Worm (Caenorhabditis elegans) whole organism, L4 larva: ENCODE data around the gene ttx-3.
A peak's percentile ranks its signal among the peaks of the same experiment; 100 is the strongest.

Source experiments
- F10B5.3 ChIP-seq: sonication (generic microtip); optimal IDR thresholded peaks from 2 replicates; lab custom pipeline; 2016; ENCODE audit warnings: mild to moderate bottlenecking, missing genetic modification characterization, missing compliant biosample characterization
- T20F7.1 ChIP-seq: fragments of 200-800 bp; sonication (Bioruptor generic); optimal IDR thresholded peaks from 2 replicates; lab custom pipeline; 2018; ENCODE audit warnings: mild to moderate bottlenecking, missing genetic modification characterization, missing compliant biosample characterization
- Y105C5A.15 ChIP-seq: fragments of 200-800 bp; sonication (Bioruptor generic); IDR thresholded peaks from 2 replicates; pipeline ENCODE4 v1.3.6; 2022; ENCODE audit warnings: missing genetic modification characterization, missing compliant biosample characterization
- Y5F2A.4 ChIP-seq: fragments of 200-800 bp; sonication (Bioruptor generic); optimal IDR thresholded peaks from 2 replicates; lab custom pipeline; 2018; ENCODE audit warnings: mild to moderate bottlenecking, missing genetic modification characterization, missing compliant biosample characterization
- Y75B8A.6 ChIP-seq: fragments of 200-800 bp; sonication (Bioruptor generic); IDR thresholded peaks from 2 replicates; pipeline ENCODE4 v1.3.6; 2022; ENCODE audit warnings: missing genetic modification reagents, missing genetic modification characterization, missing compliant biosample characterization
- aly-2 ChIP-seq: sonication (generic microtip); optimal IDR thresholded peaks from 2 replicates; lab custom pipeline; 2018; ENCODE audit warnings: missing biosample characterization, missing genetic modification characterization
- attf-4 ChIP-seq: sonication (generic microtip); optimal IDR thresholded peaks from 3 replicates; lab custom pipeline; 2017; ENCODE audit warnings: missing biosample characterization, missing genetic modification characterization
- ceh-20 ChIP-seq: fragments of 200-800 bp; sonication (Bioruptor generic); IDR thresholded peaks from 2 replicates; pipeline ENCODE4 v1.3.6; 2022; ENCODE audit warnings: missing genetic modification reagents, missing genetic modification characterization, missing compliant biosample characterization
- ceh-62 ChIP-seq: sonication (generic microtip); optimal IDR thresholded peaks from 2 replicates; lab custom pipeline; 2017; ENCODE audit warnings: missing biosample characterization, missing genetic modification characterization
- cey-2 ChIP-seq: sonication (generic microtip); optimal IDR thresholded peaks from 3 replicates; lab custom pipeline; 2017; ENCODE audit warnings: missing genetic modification characterization, mild to moderate bottlenecking, missing compliant biosample characterization, antibody characterized with exemption, borderline replicate concordance; ENCODE audit not compliant: insufficient read depth
- daf-12 ChIP-seq: fragments of 150-350 bp; optimal IDR thresholded peaks from 2 replicates; lab custom pipeline; 2014; ENCODE audit warnings: missing biosample characterization, missing genetic modification reagents, missing genetic modification characterization
- daf-16 ChIP-seq, 3 experiments: sonication (generic microtip); optimal IDR thresholded peaks; 2 replicates each; lab custom pipeline; 2016 to 2017; ENCODE audit warnings: missing genetic modification characterization in 3 of 3, missing genetic modification reagents in 3 of 3, mild to moderate bottlenecking in 2 of 3, missing compliant biosample characterization in 2 of 3, missing biosample characterization in 1 of 3, moderate library complexity in 1 of 3
- dmd-6 ChIP-seq: fragments of 200-800 bp; sonication (Bioruptor generic); IDR thresholded peaks from 2 replicates; pipeline ENCODE4 v1.3.6; 2022; ENCODE audit warnings: missing genetic modification reagents, missing genetic modification characterization, missing compliant biosample characterization
- egl-43 ChIP-seq: fragments of 200-800 bp; sonication (Bioruptor generic); IDR thresholded peaks from 2 replicates; pipeline ENCODE4 v1.3.6; 2022; ENCODE audit warnings: missing genetic modification reagents, missing genetic modification characterization, missing compliant biosample characterization
- gei-8 ChIP-seq: fragments of 200-800 bp; sonication (Bioruptor generic); optimal IDR thresholded peaks from 2 replicates; lab custom pipeline; 2018; ENCODE audit warnings: mild to moderate bottlenecking, missing genetic modification characterization, missing compliant biosample characterization
- hmg-1.1 ChIP-seq: fragments of 200-800 bp; sonication (Bioruptor generic); IDR thresholded peaks from 2 replicates; pipeline ENCODE4 v1.3.6; 2022; ENCODE audit warnings: missing genetic modification reagents, missing genetic modification characterization, missing compliant biosample characterization
- lin-1 ChIP-seq: fragments of 200-800 bp; sonication (Bioruptor generic); IDR thresholded peaks from 2 replicates; pipeline ENCODE4 v1.3.6; 2022; ENCODE audit warnings: missing genetic modification reagents, missing genetic modification characterization, missing compliant biosample characterization
- lin-13 ChIP-seq: fragments of 150-350 bp; optimal IDR thresholded peaks from 2 replicates; lab custom pipeline; 2014; ENCODE audit warnings: missing biosample characterization, missing genetic modification reagents, missing genetic modification characterization
- lin-15B ChIP-seq: fragments of 150-350 bp; sonication (generic microtip); optimal IDR thresholded peaks from 3 replicates; lab custom pipeline; 2014; ENCODE audit warnings: missing biosample characterization, missing genetic modification characterization
- lin-29 ChIP-seq: fragments of 200-800 bp; sonication (Bioruptor generic); IDR thresholded peaks from 2 replicates; pipeline ENCODE4 v1.3.6; 2022; ENCODE audit warnings: missing genetic modification reagents, missing genetic modification characterization, missing compliant biosample characterization
- lin-38 ChIP-seq: fragments of 200-800 bp; sonication (Bioruptor generic); IDR thresholded peaks from 2 replicates; pipeline ENCODE4 v1.3.6; 2022; ENCODE audit warnings: missing genetic modification reagents, missing genetic modification characterization, missing compliant biosample characterization
- lin-39 ChIP-seq: fragments of 150-350 bp; optimal IDR thresholded peaks from 2 replicates; lab custom pipeline; 2014; ENCODE audit warnings: missing biosample characterization, missing genetic modification reagents, missing genetic modification characterization
- mdl-1 ChIP-seq, 2 experiments: fragments of 150-350 bp in 1 of 2; sonication (generic microtip) in 1 of 2; optimal IDR thresholded peaks; 2 replicates each; lab custom pipeline; 2014 to 2017; ENCODE audit warnings: missing biosample characterization in 2 of 2, missing genetic modification characterization in 2 of 2
- mep-1 ChIP-seq: fragments of 150-350 bp; sonication (generic microtip); optimal IDR thresholded peaks from 3 replicates; lab custom pipeline; 2014; ENCODE audit warnings: missing biosample characterization, missing genetic modification characterization
- mes-2 ChIP-seq: sonication (generic microtip); optimal IDR thresholded peaks from 2 replicates; lab custom pipeline; 2016; ENCODE audit warnings: missing genotype, mild to moderate bottlenecking, missing genetic modification characterization, missing compliant biosample characterization; ENCODE audit not compliant: poor library complexity, severe bottlenecking
- mxl-3 ChIP-seq: fragments of 200-800 bp; sonication (Bioruptor generic); optimal IDR thresholded peaks from 2 replicates; lab custom pipeline; 2018; ENCODE audit warnings: mild to moderate bottlenecking, missing genetic modification characterization, missing compliant biosample characterization
- nhr-111 ChIP-seq: fragments of 200-800 bp; sonication (Bioruptor generic); optimal IDR thresholded peaks from 2 replicates; lab custom pipeline; 2018; ENCODE audit warnings: mild to moderate bottlenecking, missing genetic modification characterization, missing compliant biosample characterization
- nhr-237 ChIP-seq: sonication (generic microtip); optimal IDR thresholded peaks from 2 replicates; lab custom pipeline; 2017; ENCODE audit warnings: missing biosample characterization, missing genetic modification characterization
- nhr-28 ChIP-seq: fragments of 150-350 bp; optimal IDR thresholded peaks from 2 replicates; lab custom pipeline; 2014; ENCODE audit warnings: missing biosample characterization, missing genetic modification characterization
- nhr-48 ChIP-seq: sonication (generic microtip); optimal IDR thresholded peaks from 2 replicates; lab custom pipeline; 2016; ENCODE audit warnings: mild to moderate bottlenecking, missing genetic modification characterization, missing compliant biosample characterization
- nhr-6 ChIP-seq: fragments of 150-350 bp; optimal IDR thresholded peaks from 2 replicates; lab custom pipeline; 2014; ENCODE audit warnings: missing biosample characterization, missing genetic modification characterization
- pha-4 ChIP-seq, 2 experiments: fragments of 150-350 bp in 1 of 2; fragments of 200-800 bp in 1 of 2; sonication (Bioruptor generic) in 1 of 2; IDR thresholded peaks in 1 of 2; optimal IDR thresholded peaks in 1 of 2; 2 replicates each; pipeline versions ENCODE4 v1.3.6 to Lab custom; 2014 to 2022; ENCODE audit warnings: missing genetic modification characterization in 2 of 2, missing genetic modification reagents in 2 of 2, missing biosample characterization in 1 of 2, missing compliant biosample characterization in 1 of 2
- php-3 ChIP-seq: fragments of 200-800 bp; sonication (Bioruptor generic); IDR thresholded peaks from 2 replicates; pipeline ENCODE4 v1.3.6; 2022; ENCODE audit warnings: missing genetic modification reagents, missing genetic modification characterization, missing compliant biosample characterization
- rbr-2 ChIP-seq: sonication (generic microtip); optimal IDR thresholded peaks from 2 replicates; lab custom pipeline; 2016; ENCODE audit warnings: missing genotype, missing genetic modification characterization, missing compliant biosample characterization
- snpc-4 ChIP-seq: fragments of 150-350 bp; optimal IDR thresholded peaks from 2 replicates; lab custom pipeline; 2014; ENCODE audit warnings: missing biosample characterization, missing genetic modification characterization
- tag-97 ChIP-seq: fragments of 200-800 bp; sonication (Bioruptor generic); IDR thresholded peaks from 2 replicates; pipeline ENCODE4 v1.3.6; 2022; ENCODE audit warnings: missing genetic modification characterization, missing compliant biosample characterization
- unc-130 ChIP-seq: sonication (generic microtip); optimal IDR thresholded peaks from 2 replicates; lab custom pipeline; 2016; ENCODE audit warnings: missing genetic modification reagents, missing genetic modification characterization, missing compliant biosample characterization
- unc-62 ChIP-seq, 3 experiments: fragments of 150-350 bp in 1 of 3; sonication (generic microtip); optimal IDR thresholded peaks in 2 of 3; peaks in 1 of 3; 1 replicate in 1 of 3; 2 replicates in 2 of 3; lab custom pipeline; 2014 to 2017; ENCODE audit warnings: missing biosample characterization in 3 of 3, missing genetic modification characterization in 3 of 3, missing genetic modification reagents in 3 of 3, missing genotype in 1 of 3
- vab-7 ChIP-seq: fragments of 200-800 bp; sonication (Bioruptor generic); IDR thresholded peaks from 2 replicates; pipeline ENCODE4 v1.3.6; 2022; ENCODE audit warnings: missing genetic modification reagents, missing genetic modification characterization, missing compliant biosample characterization
- zfp-3 ChIP-seq: fragments of 200-800 bp; sonication (Bioruptor generic); conservative IDR thresholded peaks from 2 replicates; pipeline ENCODE4 v1.3.6; 2022; ENCODE audit warnings: missing genetic modification reagents, missing genetic modification characterization, missing compliant biosample characterization
- zip-11 ChIP-seq: fragments of 200-800 bp; sonication (Bioruptor generic); IDR thresholded peaks from 2 replicates; pipeline ENCODE4 v1.3.6; 2022; ENCODE audit warnings: missing genetic modification characterization, missing compliant biosample characterization
- ztf-11 ChIP-seq: fragments of 150-350 bp; optimal IDR thresholded peaks from 2 replicates; lab custom pipeline; 2014; ENCODE audit warnings: missing biosample characterization, missing genetic modification characterization

ttx-3 gene

ce11 chrX:11727761-11728160, 41.4 kb downstream of the ttx-3 start, which contains the start of the genes gst-42 and D1053.2 (continued):
- TF ChIP-seq daf-16 (GFP tag; optimal IDR thresholded peaks at IDR 0.05; lab: Kevin White, UChicago), result peak in 1 of 2 experiments; percentile 9
- peak; percentile 99 for TF ChIP-seq daf-16 (tag; optimal IDR thresholded peaks at IDR 0.05; lab: Kevin White, UChicago)
- no peak for TF ChIP-seq aly-2 (tag; lab: Kevin White, UChicago)
- TF ChIP-seq ztf-11 (tag; lab: Kevin White, UChicago), result no peak
- no peak for TF ChIP-seq gei-8
- TF ChIP-seq rbr-2 (tag; lab: Kevin White, UChicago), result no peak
- no peak for TF ChIP-seq zip-11 (GFP tag; lab: Robert Waterston, UW)
- TF ChIP-seq Y105C5A.15 (GFP tag; lab: Robert Waterston, UW), result no peak
- no peak for TF ChIP-seq mes-2
- TF ChIP-seq ceh-62 (tag; lab: Kevin White, UChicago), result no peak
- TF ChIP-seq lin-1 (GFP tag; lab: Robert Waterston, UW), result peak; percentile 53; the same call in 1 of the 2 replicates
- no peak for TF ChIP-seq Y5F2A.4 (GFP tag; lab: Kevin White, UChicago)
- no peak for TF ChIP-seq snpc-4 (tag; lab: Kevin White, UChicago)
- TF ChIP-seq lin-15B (tag; lab: Kevin White, UChicago), result no peak
- TF ChIP-seq mxl-3 (GFP tag; lab: Kevin White, UChicago), result peak; percentile 99
- no peak for TF ChIP-seq pha-4 (GFP tag; IDR thresholded peaks at IDR 0.05; lab: Robert Waterston, UW)
- peak; percentile 3 for TF ChIP-seq pha-4 (tag; optimal IDR thresholded peaks at IDR 0.05; lab: Kevin White, UChicago)
- no peak for TF ChIP-seq lin-38 (GFP tag; lab: Robert Waterston, UW)
- no peak for TF ChIP-seq nhr-237 (tag; lab: Kevin White, UChicago)
- no peak for TF ChIP-seq egl-43 (GFP tag; lab: Robert Waterston, UW)
- peak; percentile 64 to 95 for TF ChIP-seq mdl-1 (tag; optimal IDR thresholded peaks at IDR 0.05; lab: Kevin White, UChicago)
- peak; percentile 56 for TF ChIP-seq nhr-6 (tag; lab: Kevin White, UChicago)
- TF ChIP-seq ceh-20 (GFP tag; lab: Robert Waterston, UW), result no peak
- TF ChIP-seq F10B5.3 (tag; lab: Kevin White, UChicago), result no peak
- TF ChIP-seq T20F7.1 (GFP tag; lab: Kevin White, UChicago), result peak; percentile 26
- TF ChIP-seq lin-13, result no peak
- peak; percentile 54 for TF ChIP-seq cey-2 (tag; lab: Kevin White, UChicago)

- TF ChIP-seq mxl-3 (GFP tag; lab: Kevin White, UChicago) (no peak), unc-62 (GFP tag; optimal IDR thresholded peaks at IDR 0.05 in 1 of 2; lab: Kevin White, UChicago) (peak in 1 of 2 experiments; percentile 69), unc-62 (tag; optimal IDR thresholded peaks at IDR 0.05; lab: Kevin White, UChicago) (no peak), snpc-4 (tag; lab: Kevin White, UChicago) (no peak), daf-12 (tag; lab: Kevin White, UChicago) (no peak), zfp-3 (GFP tag; lab: Robert Waterston, UW) (no peak)
Observed at ce11 chrX:11726450-11726849, 42.7 kb downstream of the ttx-3 start.

- no peak for TF ChIP-seq lin-39
- peak in 1 of 2 experiments; percentile 81 for TF ChIP-seq unc-62 (GFP tag; optimal IDR thresholded peaks at IDR 0.05 in 1 of 2; lab: Kevin White, UChicago)
- no peak for TF ChIP-seq unc-62 (tag; optimal IDR thresholded peaks at IDR 0.05; lab: Kevin White, UChicago)
- TF ChIP-seq mdl-1 (tag; optimal IDR thresholded peaks at IDR 0.05; lab: Kevin White, UChicago), result no peak
- no peak for TF ChIP-seq ztf-11 (tag; lab: Kevin White, UChicago)
- TF ChIP-seq T20F7.1 (GFP tag; lab: Kevin White, UChicago), result no peak
- TF ChIP-seq zfp-3 (GFP tag; lab: Robert Waterston, UW), result no peak
- no peak for TF ChIP-seq php-3 (GFP tag; lab: Robert Waterston, UW)
Observed at ce11 chrX:11725646-11726045, 43.5 kb downstream of the ttx-3 start.

- TF ChIP-seq nhr-28 (tag; lab: Kevin White, UChicago) (peak; percentile 90), hmg-1.1 (no peak), tag-97 (GFP tag; lab: Robert Waterston, UW) (no peak), unc-130 (GFP tag; lab: Kevin White, UChicago) (no peak), php-3 (GFP tag; lab: Robert Waterston, UW) (0 out of 2 replicates have a peak, but pooled peaks have one; percentile 44), nhr-111 (no peak), Y75B8A.6 (GFP tag; lab: Robert Waterston, UW) (no peak), mep-1 (tag; lab: Kevin White, UChicago) (peak; percentile 55), lin-29 (no peak), unc-62 (GFP tag; optimal IDR thresholded peaks at IDR 0.05 in 1 of 2; lab: Kevin White, UChicago) (peak in 1 of 2 experiments; percentile 21), unc-62 (tag; optimal IDR thresholded peaks at IDR 0.05; lab: Kevin White, UChicago) (no peak), dmd-6 (no peak), nhr-48 (tag; lab: Kevin White, UChicago) (no peak), aly-2 (tag; lab: Kevin White, UChicago) (no peak), vab-7 (GFP tag; lab: Robert Waterston, UW) (no peak), mdl-1 (tag; optimal IDR thresholded peaks at IDR 0.05; lab: Kevin White, UChicago) (peak in 1 of 2 experiments; percentile 69), attf-4 (tag; lab: Kevin White, UChicago) (no peak), ztf-11 (tag; lab: Kevin White, UChicago) (no peak), lin-38 (GFP tag; lab: Robert Waterston, UW) (no peak)
Observed at ce11 chrX:11723781-11724201, 45.4 kb downstream of the ttx-3 start, which contains the start of gene D1053.4. TSS of gene D1053.4 (minus strand) at chrX:11723800.
